Worm (Caenorhabditis elegans) whole organism, L1 larva: Measurements from ENCODE around the gene srsx-6.

Source experiments
- C16A3.4 ChIP-seq: fragments of 150-350 bp; optimal IDR thresholded peaks from 2 replicates; lab custom pipeline; 2014; ENCODE audit warnings: missing biosample characterization, missing genetic modification characterization
- C34B4.2 ChIP-seq: sonication (generic microtip); optimal IDR thresholded peaks from 2 replicates; lab custom pipeline; 2017; ENCODE audit warnings: mild to moderate bottlenecking, missing genetic modification characterization, missing compliant biosample characterization
- F16B12.6 ChIP-seq: fragments of 150-350 bp; optimal IDR thresholded peaks from 2 replicates; lab custom pipeline; 2014; ENCODE audit warnings: missing biosample characterization, missing genetic modification characterization
- ceh-88 ChIP-seq: fragments of 200-800 bp; sonication (Bioruptor generic); IDR thresholded peaks from 2 replicates; pipeline ENCODE4 v1.3.6; 2022; ENCODE audit warnings: missing genetic modification characterization, missing compliant biosample characterization
- dsc-1 ChIP-seq: sonication (generic microtip); optimal IDR thresholded peaks from 2 replicates; lab custom pipeline; 2016; ENCODE audit warnings: mild to moderate bottlenecking, missing genetic modification characterization, missing compliant biosample characterization
- egl-27 ChIP-seq, 2 experiments: fragments of 150-350 bp in 1 of 2; sonication (generic microtip); optimal IDR thresholded peaks; 3 replicates each; lab custom pipeline; 2017 to 2018; ENCODE audit warnings: missing biosample characterization in 2 of 2, missing genetic modification characterization in 2 of 2, missing genetic modification reagents in 2 of 2
- elt-3 ChIP-seq, 6 experiments: fragments of 150-350 bp in 1 of 6; sonication (generic microtip); optimal IDR thresholded peaks; 2 replicates each; lab custom pipeline; 2017 to 2018; ENCODE audit warnings: missing biosample characterization in 6 of 6, missing genetic modification characterization in 6 of 6, inconsistent platforms in 1 of 6
- ets-5 ChIP-seq: fragments of 200-800 bp; sonication (Bioruptor generic); IDR thresholded peaks from 2 replicates; pipeline ENCODE4 v1.3.6; 2022; ENCODE audit warnings: missing genetic modification characterization, missing compliant biosample characterization
- fkh-10 ChIP-seq: sonication (generic microtip); optimal IDR thresholded peaks from 2 replicates; lab custom pipeline; 2017; ENCODE audit warnings: missing biosample characterization, missing genetic modification reagents, missing genetic modification characterization
- fkh-8 ChIP-seq: sonication (generic microtip); optimal IDR thresholded peaks from 2 replicates; lab custom pipeline; 2016; ENCODE audit warnings: mild to moderate bottlenecking, missing genetic modification characterization, missing compliant biosample characterization
- fos-1 ChIP-seq: fragments of 150-350 bp; optimal IDR thresholded peaks from 2 replicates; lab custom pipeline; 2014; ENCODE audit warnings: missing biosample characterization, missing genetic modification characterization
- hlh-17 ChIP-seq: fragments of 200-800 bp; sonication (Bioruptor generic); optimal IDR thresholded peaks from 2 replicates; lab custom pipeline; 2018; ENCODE audit warnings: missing genetic modification characterization, mild to moderate bottlenecking, missing compliant biosample characterization, moderate library complexity, borderline replicate concordance
- hlh-4 ChIP-seq: sonication (generic microtip); optimal IDR thresholded peaks from 2 replicates; lab custom pipeline; 2016; ENCODE audit warnings: mild to moderate bottlenecking, missing genetic modification characterization, missing compliant biosample characterization
- hpl-2 ChIP-seq: fragments of 150-350 bp; optimal IDR thresholded peaks from 2 replicates; lab custom pipeline; 2014; ENCODE audit warnings: missing biosample characterization, missing genetic modification reagents, missing genetic modification characterization
- irx-1 ChIP-seq: sonication (generic microtip); optimal IDR thresholded peaks from 2 replicates; lab custom pipeline; 2016; ENCODE audit warnings: missing genetic modification characterization, missing compliant biosample characterization
- jun-1 ChIP-seq: fragments of 150-350 bp; optimal IDR thresholded peaks from 2 replicates; lab custom pipeline; 2014; ENCODE audit warnings: missing biosample characterization, missing genetic modification reagents, missing genetic modification characterization
- mab-9 ChIP-seq: fragments of 200-800 bp; sonication (Bioruptor generic); IDR thresholded peaks from 2 replicates; pipeline ENCODE4 v1.3.6; 2022; ENCODE audit warnings: missing genetic modification reagents, missing genetic modification characterization, missing compliant biosample characterization
- mep-1 ChIP-seq: fragments of 150-350 bp; optimal IDR thresholded peaks from 2 replicates; lab custom pipeline; 2014; ENCODE audit warnings: missing biosample characterization, missing genetic modification characterization
- nhr-237 ChIP-seq: fragments of 150-350 bp; optimal IDR thresholded peaks from 2 replicates; lab custom pipeline; 2014; ENCODE audit warnings: missing biosample characterization, missing genetic modification characterization
- nhr-47 ChIP-seq: sonication (generic microtip); optimal IDR thresholded peaks from 2 replicates; lab custom pipeline; 2016; ENCODE audit warnings: mild to moderate bottlenecking, missing genetic modification characterization, moderate library complexity, missing compliant biosample characterization
- nhr-71 ChIP-seq: sonication (generic microtip); optimal IDR thresholded peaks from 2 replicates; lab custom pipeline; 2016; ENCODE audit warnings: mild to moderate bottlenecking, missing genetic modification characterization, moderate library complexity, missing compliant biosample characterization
- nhr-77 ChIP-seq: fragments of 150-350 bp; optimal IDR thresholded peaks from 2 replicates; lab custom pipeline; 2014; ENCODE audit warnings: missing biosample characterization, missing genetic modification characterization
- nhr-90 ChIP-seq: sonication (generic microtip); optimal IDR thresholded peaks from 2 replicates; lab custom pipeline; 2016; ENCODE audit warnings: mild to moderate bottlenecking, missing genetic modification characterization, missing compliant biosample characterization; ENCODE audit not compliant: poor library complexity
- pax-3 ChIP-seq: fragments of 200-800 bp; sonication (Bioruptor generic); optimal IDR thresholded peaks from 2 replicates; lab custom pipeline; 2018; ENCODE audit warnings: mild to moderate bottlenecking, missing genetic modification characterization, moderate library complexity, missing compliant biosample characterization
- sptf-1 ChIP-seq: fragments of 150-350 bp; optimal IDR thresholded peaks from 2 replicates; lab custom pipeline; 2014; ENCODE audit warnings: missing biosample characterization, missing genetic modification characterization
- sup-37 ChIP-seq: fragments of 200-800 bp; sonication (Bioruptor generic); optimal IDR thresholded peaks from 2 replicates; lab custom pipeline; 2018; ENCODE audit warnings: mild to moderate bottlenecking, missing genetic modification characterization, missing compliant biosample characterization
- vab-15 ChIP-seq: sonication (generic microtip); optimal IDR thresholded peaks from 2 replicates; lab custom pipeline; 2017; ENCODE audit warnings: missing genotype, mild to moderate bottlenecking, missing genetic modification characterization, missing compliant biosample characterization
- xbp-1 ChIP-seq: sonication (generic microtip); optimal IDR thresholded peaks from 2 replicates; lab custom pipeline; 2016; ENCODE audit warnings: missing genetic modification characterization, missing compliant biosample characterization
- zag-1 ChIP-seq: fragments of 150-350 bp; optimal IDR thresholded peaks from 2 replicates; lab custom pipeline; 2014; ENCODE audit warnings: missing biosample characterization, missing genetic modification characterization

Gene srsx-6

ce11 chrV:7928660-7929059 lies 1.8 kb downstream of the srsx-6 start, which contains the start of gene srsx-5:
Gene srsx-5, plus strand, starts transcription at chrV:7928960.
- TF ChIP-seq fkh-10 (no peak), dsc-1 (tag; lab: Kevin White, UChicago) (peak; percentile 68)

ce11 chrV:7932998-7933397 lies 6.1 kb downstream of the srsx-6 start, which contains the start of gene ncx-10:
Gene ncx-10, minus strand, starts transcription at chrV:7933098.
- TF ChIP-seq sup-37 (GFP tag; lab: Kevin White, UChicago) = no peak
- no peak for TF ChIP-seq hpl-2 (GFP tag; lab: Kevin White, UChicago)
- TF ChIP-seq jun-1 (tag; lab: Kevin White, UChicago) = no peak
- no peak for TF ChIP-seq nhr-90 (tag; lab: Kevin White, UChicago)
- TF ChIP-seq F16B12.6 = no peak
- TF ChIP-seq vab-15 (tag; lab: Kevin White, UChicago) = no peak
- no peak for TF ChIP-seq elt-3 (tag; optimal IDR thresholded peaks at IDR 0.05; lab: Kevin White, UChicago)
- TF ChIP-seq egl-27 (tag; optimal IDR thresholded peaks at IDR 0.05; lab: Kevin White, UChicago) = no peak
- TF ChIP-seq nhr-77 (tag; lab: Kevin White, UChicago) = no peak
- TF ChIP-seq nhr-237 (tag; lab: Kevin White, UChicago) = no peak
- TF ChIP-seq nhr-47 (tag; lab: Kevin White, UChicago) = no peak
- TF ChIP-seq irx-1 (tag; lab: Kevin White, UChicago) = no peak

ce11 chrV:7937152-7937551 lies 10.3 kb downstream of the srsx-6 start, which contains the start of gene srsx-3:
Gene srsx-3, minus strand, starts transcription at chrV:7937252.
- TF ChIP-seq mab-9 = no peak

ce11 chrV:7940299-7940698 lies 13.4 kb downstream of the srsx-6 start, which contains the start of gene srt-53:
Gene srt-53, minus strand, starts transcription at chrV:7940399.
- TF ChIP-seq pax-3 (tag; lab: Kevin White, UChicago) (no peak), ceh-88 (GFP tag; lab: Robert Waterston, UW) (no peak), C16A3.4 (tag; lab: Kevin White, UChicago) (no peak)

ce11 chrV:7943568-7943967 lies 16.7 kb downstream of the srsx-6 start, which contains the start of gene Y97E10B.1:
Gene Y97E10B.1, plus strand, starts transcription at chrV:7943868.
- TF ChIP-seq dsc-1 (tag; lab: Kevin White, UChicago) = no peak
- no peak for TF ChIP-seq xbp-1 (tag; lab: Kevin White, UChicago)
- TF ChIP-seq C16A3.4 (tag; lab: Kevin White, UChicago) = no peak
- no peak for TF ChIP-seq ceh-88 (GFP tag; lab: Robert Waterston, UW)
- TF ChIP-seq, all 84 proteins: peak for 0

- TF ChIP-seq fkh-8 (peak; percentile 14), dsc-1 (tag; lab: Kevin White, UChicago) (peak; percentile 48), zag-1 (tag; lab: Kevin White, UChicago) (no peak), fos-1 (tag; lab: Kevin White, UChicago) (no peak), C16A3.4 (tag; lab: Kevin White, UChicago) (no peak)
- TF ChIP-seq, all 84 proteins: peak for 2
Observed at ce11 chrV:7946229-7946628, 19.3 kb downstream of the srsx-6 start.

- TF ChIP-seq hlh-17 (GFP tag; lab: Kevin White, UChicago) = no peak
- TF ChIP-seq ets-5 (GFP tag; lab: Robert Waterston, UW) = no peak
- TF ChIP-seq fkh-8 = no peak
- TF ChIP-seq sptf-1 = no peak
- no peak for TF ChIP-seq xbp-1 (tag; lab: Kevin White, UChicago)
- no peak for TF ChIP-seq C34B4.2
- TF ChIP-seq nhr-71 (tag; lab: Kevin White, UChicago) = no peak
- TF ChIP-seq ceh-88 (GFP tag; lab: Robert Waterston, UW) = no peak
- no peak for TF ChIP-seq mep-1 (tag; lab: Kevin White, UChicago)
- TF ChIP-seq hlh-4 (tag; lab: Kevin White, UChicago) = no peak
- no peak for TF ChIP-seq fos-1 (tag; lab: Kevin White, UChicago)
- TF ChIP-seq irx-1 (tag; lab: Kevin White, UChicago) = no peak
- no peak for TF ChIP-seq jun-1 (tag; lab: Kevin White, UChicago)
- TF ChIP-seq, all 84 proteins: peak for 0
Observed at ce11 chrV:7952855-7953254, 26.0 kb downstream of the srsx-6 start, which contains the start of gene clec-216. Gene clec-216, minus strand, starts transcription at chrV:7952955.
